Worm (Caenorhabditis elegans): Measurements from ENCODE around the gene gap-1.

ce11 chrX:2219453-2219852, 27.1 kb downstream of the gap-1 start:
- no peak for TF ChIP-seq ets-7 (tag; optimal IDR thresholded peaks at IDR 0.05)
- no peak for TF ChIP-seq flt-1 (GFP tag; IDR thresholded peaks at IDR 0.05)
- no peak for TF ChIP-seq hmg-4 (GFP tag; optimal IDR thresholded peaks at IDR 0.05)
- TF ChIP-seq pes-1 (GFP tag; IDR thresholded peaks at IDR 0.05), result no peak
- TF ChIP-seq ama-1 (optimal IDR thresholded peaks at IDR 0.05), result no peak
- no peak for TF ChIP-seq tbx-37 (GFP tag; conservative IDR thresholded peaks at IDR 0.05)
- TF ChIP-seq sea-1 (GFP tag; conservative IDR thresholded peaks at IDR 0.05), result no peak
- no peak for TF ChIP-seq hmbx-1 (tag; optimal IDR thresholded peaks at IDR 0.05)
- TF ChIP-seq B0310.2 (tag; optimal IDR thresholded peaks at IDR 0.05), result no peak
- TF ChIP-seq scrt-1 (GFP tag; IDR thresholded peaks at IDR 0.05), result no peak

Measured in whole organism, early embryonic.